Fruit fly (Drosophila melanogaster): ENCODE data around the gene CycY.

The CycY gene

dm6 chr2L:11816376-11816775 lies 2.8 kb upstream of the CycY start (continued):
- TF ChIP-seq CG2712 (tag; optimal IDR thresholded peaks at IDR 0.05) (peak; percentile 92), CG3847 (GFP tag; IDR thresholded peaks at IDR 0.05) (peak; percentile 61), trem (tag; optimal IDR thresholded peaks at IDR 0.05) (peak; percentile 86), CG6791 (GFP tag; IDR thresholded peaks at IDR 0.05; ENCODE audit: partially characterized antibody) (peak; percentile 48; the same call in 1 of the 3 replicates), Dll (GFP tag; IDR thresholded peaks at IDR 0.05; ENCODE audit: partially characterized antibody) (no peak), Rx (GFP tag; IDR thresholded peaks at IDR 0.05) (peak; percentile 93), gce (GFP tag; IDR thresholded peaks at IDR 0.05) (peak; percentile 96), en (GFP tag; optimal IDR thresholded peaks at IDR 0.05) (peak; percentile 98), jing (GFP tag; optimal IDR thresholded peaks at IDR 0.05) (peak; percentile 87), scrt (GFP tag; optimal IDR thresholded peaks at IDR 0.05) (peak; percentile 90), cas (GFP tag; IDR thresholded peaks at IDR 0.05) (peak; percentile 67), Dek (tag; optimal IDR thresholded peaks at IDR 0.05) (peak; percentile 65), slp2 (GFP tag; optimal IDR thresholded peaks at IDR 0.05) (peak; percentile 83), run (tag; optimal IDR thresholded peaks at IDR 0.05) (peak; percentile 44), CG17612 (GFP tag; IDR thresholded peaks at IDR 0.05) (peak; percentile 77), gcm2 (GFP tag; optimal IDR thresholded peaks at IDR 0.05) (peak; percentile 77), Deaf1 (tag; optimal IDR thresholded peaks at IDR 0.05) (peak; percentile 60), CTCF (GFP tag; optimal IDR thresholded peaks at IDR 0.05) (peak; percentile 94), CG2202 (tag; optimal IDR thresholded peaks at IDR 0.05) (peak; percentile 97), CG11085 (GFP tag; IDR thresholded peaks at IDR 0.05) (peak; percentile 82), Spps (tag; optimal IDR thresholded peaks at IDR 0.05) (peak; percentile 75), esg (GFP tag; conservative IDR thresholded peaks at IDR 0.05) (peak; percentile 42), CG32772 (GFP tag; IDR thresholded peaks at IDR 0.05) (peak; percentile 87), ara (GFP tag; IDR thresholded peaks at IDR 0.05) (peak; percentile 90), usp (GFP tag; optimal IDR thresholded peaks at IDR 0.05) (no peak), CG10959 (GFP tag; IDR thresholded peaks at IDR 0.05) (peak; percentile 94), Trl (optimal IDR thresholded peaks at IDR 0.05) (no peak), Trl (GFP tag; optimal IDR thresholded peaks at IDR 0.05) (peak; percentile 93), cad (GFP tag; optimal IDR thresholded peaks at IDR 0.05) (no peak), ssp (GFP tag; IDR thresholded peaks at IDR 0.05) (peak; percentile 68), unc-4 (GFP tag; IDR thresholded peaks at IDR 0.05; ENCODE audit: partially characterized antibody) (no peak), fu2 (GFP tag; optimal IDR thresholded peaks at IDR 0.05) (peak; percentile 51), Mrtf (GFP tag; IDR thresholded peaks at IDR 0.05) (peak; percentile 87; the same call in 2 of the 3 replicates), kah (GFP tag; optimal IDR thresholded peaks at IDR 0.05) (peak; percentile 93), CG16863 (GFP tag; optimal IDR thresholded peaks at IDR 0.05) (peak; percentile 93), NfI (GFP tag; optimal IDR thresholded peaks at IDR 0.05) (peak; percentile 93), CG1529 (GFP tag; optimal IDR thresholded peaks at IDR 0.05) (peak; percentile 96), CG34422 (GFP tag; IDR thresholded peaks at IDR 0.05) (peak; percentile 88), CG1024 (GFP tag; IDR thresholded peaks at IDR 0.05) (peak; percentile 94), hth (optimal IDR thresholded peaks at IDR 0.05) (no peak), bowl (GFP tag; IDR thresholded peaks at IDR 0.05) (peak; percentile 68; the same call in 1 of the 2 replicates), eve (GFP tag; optimal IDR thresholded peaks at IDR 0.05) (peak in 1 of 2 experiments; percentile 54), slou (GFP tag; optimal IDR thresholded peaks at IDR 0.05) (peak; percentile 91), MBD-R2 (GFP tag; IDR thresholded peaks at IDR 0.05) (peak; percentile 57; the same call in 1 of the 2 replicates), lola (GFP tag; optimal IDR thresholded peaks at IDR 0.05) (peak in 1 of 3 experiments; percentile 78), nerfin-1 (tag; optimal IDR thresholded peaks at IDR 0.05) (peak; percentile 90), CG12744 (GFP tag; optimal IDR thresholded peaks at IDR 0.05) (peak; percentile 92), Hmr (GFP tag; optimal IDR thresholded peaks at IDR 0.05) (peak; percentile 95), tx (GFP tag; optimal IDR thresholded peaks at IDR 0.05) (peak; percentile 75), GATAe (GFP tag; conservative IDR thresholded peaks at IDR 0.05) (peak; percentile 31; the same call in 1 of the 2 replicates), D19B (GFP tag; optimal IDR thresholded peaks at IDR 0.05) (peak; percentile 79), hb (GFP tag; IDR thresholded peaks at IDR 0.05; ENCODE audit: partially characterized antibody) (no peak), tap (tag; optimal IDR thresholded peaks at IDR 0.05) (peak; percentile 82)

Measured in whole organism, embryonic.